Worm (Caenorhabditis elegans): ENCODE data around the gene Y39A1C.1.

DNA sequence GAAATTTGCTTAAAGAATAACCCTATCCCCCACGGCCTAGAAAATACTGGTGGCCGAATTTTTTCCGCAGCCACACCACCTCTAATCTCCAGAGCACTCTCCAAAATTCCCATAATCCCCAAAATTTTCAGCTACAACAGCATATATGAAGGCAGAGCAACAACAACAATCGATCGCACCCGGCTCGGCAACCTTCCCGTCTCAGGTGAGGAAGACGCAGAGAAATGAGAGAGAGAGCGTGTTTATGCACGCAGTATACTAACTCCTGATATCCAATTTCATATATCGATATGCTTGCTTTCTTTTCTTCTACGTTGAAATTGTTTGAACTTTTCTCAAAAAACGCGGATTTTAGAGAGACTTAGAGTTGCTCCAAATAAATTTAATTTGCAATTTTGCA, 51.1 kb downstream of the Y39A1C.1 start:
- TF ChIP-seq eyg-1 (tag; optimal IDR thresholded peaks at IDR 0.05) = no peak
- TF ChIP-seq ama-1 (optimal IDR thresholded peaks at IDR 0.05) = no peak
- TF ChIP-seq K09A11.1 (tag; optimal IDR thresholded peaks at IDR 0.05; ENCODE audit: insufficient read depth) = no peak
- no peak for TF ChIP-seq pqm-1 (tag; optimal IDR thresholded peaks at IDR 0.05)

All from whole organism, late embryonic.